Worm (Caenorhabditis elegans): ENCODE data around the gene T16G12.9.
A peak's percentile ranks its signal among the peaks of the same experiment; 100 is the strongest.

T16G12.9 gene

ce11 chrIII:10078784-10079183 lies 733 bp upstream of the T16G12.9 start:
- TF ChIP-seq ama-1 (optimal IDR thresholded peaks at IDR 0.05): no peak
- TF ChIP-seq ceh-28 (tag; optimal IDR thresholded peaks at IDR 0.05): no peak
- no peak for TF ChIP-seq nhr-6 (tag; optimal IDR thresholded peaks at IDR 0.05)
- no peak for TF ChIP-seq gei-8 (GFP tag; optimal IDR thresholded peaks at IDR 0.05)
- TF ChIP-seq jun-1 (tag; optimal IDR thresholded peaks at IDR 0.05): no peak
- TF ChIP-seq ztf-11 (tag; optimal IDR thresholded peaks at IDR 0.05): no peak
- peak; percentile 54 for TF ChIP-seq dmd-6 (GFP tag; IDR thresholded peaks at IDR 0.05)
- TF ChIP-seq pqm-1 (tag; optimal IDR thresholded peaks at IDR 0.05): no peak
- no peak for TF ChIP-seq nhr-28 (tag; optimal IDR thresholded peaks at IDR 0.05)
- no peak for TF ChIP-seq mxl-2 (GFP tag; conservative IDR thresholded peaks at IDR 0.05)
- TF ChIP-seq dve-1 (tag; optimal IDR thresholded peaks at IDR 0.05; ENCODE audit: insufficient read depth): no peak
- TF ChIP-seq zip-2 (tag; optimal IDR thresholded peaks at IDR 0.05): no peak
- TF ChIP-seq mxl-3 (GFP tag; optimal IDR thresholded peaks at IDR 0.05): no peak
- peak; percentile 94 for TF ChIP-seq tra-1 (GFP tag; IDR thresholded peaks at IDR 0.05)
- no peak for TF ChIP-seq zfp-2 (tag; optimal IDR thresholded peaks at IDR 0.05)
- TF ChIP-seq daf-8 (GFP tag; IDR thresholded peaks at IDR 0.05): no peak

ce11 chrIII:10076042-10076441 lies 2.0 kb downstream of the T16G12.9 start:
- TF ChIP-seq nhr-111 (GFP tag; optimal IDR thresholded peaks at IDR 0.05) (no peak), set-16 (GFP tag; IDR thresholded peaks at IDR 0.05) (no peak), saeg-2 (GFP tag; IDR thresholded peaks at IDR 0.05) (no peak), F49E8.2 (tag; optimal IDR thresholded peaks at IDR 0.05; ENCODE audit: borderline replicate concordance) (no peak), cey-2 (tag; optimal IDR thresholded peaks at IDR 0.05; ENCODE audit: borderline replicate concordance, insufficient read depth) (no peak), snpc-1.2 (GFP tag; IDR thresholded peaks at IDR 0.05) (no peak), daf-12 (tag; optimal IDR thresholded peaks at IDR 0.05) (no peak), Y75B8A.6 (GFP tag; IDR thresholded peaks at IDR 0.05) (no peak), madf-5 (GFP tag; IDR thresholded peaks at IDR 0.05) (no peak)

- TF ChIP-seq mxl-3 (GFP tag; optimal IDR thresholded peaks at IDR 0.05) (no peak), skn-1 (tag; optimal IDR thresholded peaks at IDR 0.05) (no peak), Y5F2A.4 (GFP tag; optimal IDR thresholded peaks at IDR 0.05) (no peak), ztf-7 (tag; optimal IDR thresholded peaks at IDR 0.05) (no peak), hif-1 (tag; optimal IDR thresholded peaks at IDR 0.05) (no peak), set-16 (GFP tag; IDR thresholded peaks at IDR 0.05) (no peak), aha-1 (tag) (no peak), unc-62 (GFP tag; optimal IDR thresholded peaks at IDR 0.05 in 1 of 2) (no peak), unc-62 (tag; optimal IDR thresholded peaks at IDR 0.05) (no peak), ceh-44 (GFP tag; IDR thresholded peaks at IDR 0.05) (no peak), lin-39 (tag; optimal IDR thresholded peaks at IDR 0.05) (no peak), F10B5.3 (tag; optimal IDR thresholded peaks at IDR 0.05) (no peak), ceh-62 (tag; optimal IDR thresholded peaks at IDR 0.05) (no peak), lin-38 (GFP tag; IDR thresholded peaks at IDR 0.05) (no peak), ceh-32 (tag; optimal IDR thresholded peaks at IDR 0.05; ENCODE audit: poor library complexity) (no peak)
Observed at ce11 chrIII:10069278-10069677, 8.8 kb downstream of the T16G12.9 start, which contains the start of gene T16G12.6. T16G12.6 (plus strand) TSS chrIII:10069578.

- TF ChIP-seq tra-1 (GFP tag; IDR thresholded peaks at IDR 0.05): 0 out of 2 replicates have a peak, but pooled peaks have one; percentile 5
- TF ChIP-seq ZK337.2 (GFP tag; IDR thresholded peaks at IDR 0.05): peak; percentile 70
- peak; percentile 45; the same call in 1 of the 2 replicates for TF ChIP-seq dmd-9 (GFP tag; IDR thresholded peaks at IDR 0.05)
- peak; percentile 74 for TF ChIP-seq unc-130 (GFP tag; optimal IDR thresholded peaks at IDR 0.05)
- TF ChIP-seq rbr-2 (tag; optimal IDR thresholded peaks at IDR 0.05): peak; percentile 28
- peak; percentile 24; the same call in 1 of the 2 replicates for TF ChIP-seq ceh-44 (GFP tag; IDR thresholded peaks at IDR 0.05)
- TF ChIP-seq madf-9 (GFP tag; conservative IDR thresholded peaks at IDR 0.05): no peak
- TF ChIP-seq mep-1 (tag; optimal IDR thresholded peaks at IDR 0.05): no peak
- TF ChIP-seq F26F4.8 (GFP tag; conservative IDR thresholded peaks at IDR 0.05): no peak
- no peak; the same call in none of the 2 replicates for TF ChIP-seq dmd-6 (GFP tag; IDR thresholded peaks at IDR 0.05)
- no peak for TF ChIP-seq zip-2 (tag; optimal IDR thresholded peaks at IDR 0.05)
- no peak for TF ChIP-seq ces-1 (GFP tag; optimal IDR thresholded peaks at IDR 0.05)
- no peak for TF ChIP-seq lin-1 (GFP tag; IDR thresholded peaks at IDR 0.05)
- TF ChIP-seq dmd-8 (GFP tag; IDR thresholded peaks at IDR 0.05): no peak
- TF ChIP-seq nhr-48 (tag; optimal IDR thresholded peaks at IDR 0.05): no peak
Observed at ce11 chrIII:10064140-10064539, 13.9 kb downstream of the T16G12.9 start, which contains the start of gene ekl-6. ekl-6 (plus strand) TSS chrIII:10064404.
